Worm (Caenorhabditis elegans) whole organism, L1 larva: ENCODE measurements around the gene hpx-2.

Experiments
- alr-1 ChIP-seq: fragments of 200-800 bp; sonication (Bioruptor generic); optimal IDR thresholded peaks from 2 replicates; lab custom pipeline; 2018; ENCODE audit warnings: borderline replicate concordance, mild to moderate bottlenecking, missing genetic modification characterization, missing compliant biosample characterization
- hpl-2 ChIP-seq: fragments of 150-350 bp; optimal IDR thresholded peaks from 2 replicates; lab custom pipeline; 2014; ENCODE audit warnings: missing biosample characterization, missing genetic modification reagents, missing genetic modification characterization
- nhr-12 ChIP-seq: sonication (generic microtip); optimal IDR thresholded peaks from 2 replicates; lab custom pipeline; 2017; ENCODE audit warnings: missing biosample characterization, missing genetic modification characterization
- snu-23 ChIP-seq: sonication (generic microtip); optimal IDR thresholded peaks from 2 replicates; lab custom pipeline; 2016; ENCODE audit warnings: missing genetic modification characterization, missing compliant biosample characterization
- ztf-11 ChIP-seq, 2 experiments: sonication (generic microtip); optimal IDR thresholded peaks; 2 replicates each; lab custom pipeline; 2016 to 2017; ENCODE audit warnings: missing genetic modification characterization in 2 of 2, missing biosample characterization in 1 of 2, missing compliant biosample characterization in 1 of 2

DNA sequence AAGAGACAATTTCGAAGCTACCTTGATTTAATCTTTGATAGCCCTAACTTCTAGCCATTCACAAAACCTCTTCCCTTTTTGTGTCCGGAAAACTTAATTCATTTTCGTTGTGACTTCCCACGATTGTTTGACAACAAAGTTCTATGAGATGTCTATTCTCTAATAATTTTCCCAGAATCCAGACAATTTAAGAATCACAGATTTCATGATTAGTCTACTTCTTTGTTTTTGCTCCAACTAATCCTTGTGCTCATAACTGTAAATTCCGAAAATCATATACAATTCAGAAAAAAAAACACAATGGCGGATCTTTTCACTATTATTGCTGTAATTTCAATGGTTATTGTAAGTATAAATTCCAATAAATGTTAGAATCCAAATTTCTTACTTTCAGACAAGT is 12.2 kb downstream of the hpx-2 start, which contains the start of gene srx-137:
- TF ChIP-seq nhr-12 (tag; lab: Kevin White, UChicago) (no peak), snu-23 (GFP tag; lab: Kevin White, UChicago) (no peak), ztf-11 (tag; optimal IDR thresholded peaks at IDR 0.05; lab: Kevin White, UChicago) (no peak), hpl-2 (GFP tag; lab: Kevin White, UChicago) (no peak), alr-1 (tag; lab: Kevin White, UChicago) (no peak)
